Fruit fly (Drosophila melanogaster) whole organism, pupa: ENCODE results near the gene mGluR.

ENCODE experiments used
- CG12605 ChIP-seq: fragments of 200-800 bp; sonication (Bioruptor generic); IDR thresholded peaks from 2 replicates; pipeline ENCODE4 v1.3.6; 2022; ENCODE audit warnings: missing biosample characterization, missing genetic modification characterization
- CG13204 ChIP-seq: fragments of 200-800 bp; sonication (Bioruptor generic); optimal IDR thresholded peaks from 2 replicates; lab custom pipeline; 2018; ENCODE audit warnings: missing biosample characterization, mild to moderate bottlenecking, missing genetic modification characterization, moderate library complexity
- CG17806 ChIP-seq: fragments of 200-800 bp; sonication (Bioruptor generic); optimal IDR thresholded peaks from 2 replicates; lab custom pipeline; 2018; ENCODE audit warnings: missing biosample characterization, mild to moderate bottlenecking, missing genetic modification characterization, moderate library complexity
- CG4496 ChIP-seq: fragments of 200-800 bp; sonication (Bioruptor generic); IDR thresholded peaks from 3 replicates; pipeline ENCODE4 v1.3.6; 2022; ENCODE audit warnings: missing biosample characterization, missing genetic modification characterization
- CG8301 ChIP-seq: fragments of 200-800 bp; sonication (Bioruptor generic); optimal IDR thresholded peaks from 2 replicates; lab custom pipeline; 2018; ENCODE audit warnings: missing biosample characterization, mild to moderate bottlenecking, missing genetic modification characterization
- CG9948 ChIP-seq: fragments of 200-800 bp; sonication (Bioruptor generic); optimal IDR thresholded peaks from 2 replicates; lab custom pipeline; 2018; ENCODE audit warnings: missing biosample characterization, mild to moderate bottlenecking, missing genetic modification characterization, moderate library complexity
- Ets98B ChIP-seq: fragments of 200-800 bp; sonication (Bioruptor generic); IDR thresholded peaks from 2 replicates; pipeline ENCODE4 v1.3.6; 2022; ENCODE audit warnings: missing biosample characterization, missing genetic modification characterization
- Pif1B ChIP-seq: fragments of 200-800 bp; sonication (Bioruptor generic); optimal IDR thresholded peaks from 3 replicates; lab custom pipeline; 2016; ENCODE audit warnings: missing biosample characterization, missing genetic modification characterization
- gl ChIP-seq: fragments of 200-800 bp; sonication (Bioruptor generic); optimal IDR thresholded peaks from 2 replicates; lab custom pipeline; 2018; ENCODE audit warnings: missing biosample characterization, mild to moderate bottlenecking, missing genetic modification characterization

- TF ChIP-seq CG12605 (GFP tag; lab: Robert Waterston, UW) = no peak
- TF ChIP-seq CG13204 = no peak
- TF ChIP-seq gl = no peak
- no peak for TF ChIP-seq Pif1B (GFP tag; lab: Kevin White, UChicago)
- no peak for TF ChIP-seq Ets98B (GFP tag; lab: Robert Waterston, UW)
- no peak for TF ChIP-seq CG9948
- no peak for TF ChIP-seq CG8301 (tag; lab: Kevin White, UChicago)
- no peak for TF ChIP-seq CG4496 (GFP tag; lab: Robert Waterston, UW)
- no peak for TF ChIP-seq CG17806 (tag; lab: Kevin White, UChicago)
Measured at dm6 chr4:995958-996357, 59.3 kb downstream of the mGluR start.
